Fruit fly (Drosophila melanogaster): ENCODE results near the gene Gem3.

dm6 chr3L:10464887-10465286, 2.0 kb upstream of the Gem3 start, which contains the start of gene S-Lap3:
- TF ChIP-seq CG5204 (GFP tag; optimal IDR thresholded peaks at IDR 0.05) (no peak), CG7045 (GFP tag; optimal IDR thresholded peaks at IDR 0.05) (no peak), CG7101 (tag; optimal IDR thresholded peaks at IDR 0.05) (no peak), Clk (GFP tag; optimal IDR thresholded peaks at IDR 0.05) (no peak), CG11617 (GFP tag; optimal IDR thresholded peaks at IDR 0.05) (no peak), tj (GFP tag; optimal IDR thresholded peaks at IDR 0.05) (no peak), CG14711 (tag; optimal IDR thresholded peaks at IDR 0.05) (no peak), Crg-1 (GFP tag; optimal IDR thresholded peaks at IDR 0.05) (no peak), pad (GFP tag; optimal IDR thresholded peaks at IDR 0.05) (no peak), cic (GFP tag; optimal IDR thresholded peaks at IDR 0.05) (no peak), Mnt (GFP tag; optimal IDR thresholded peaks at IDR 0.05) (no peak), kay (GFP tag; ENCODE audit: borderline replicate concordance) (no peak)

All from whole organism, adult.